Worm (Caenorhabditis elegans): Measurements from ENCODE around the gene frpr-18.

frpr-18 gene

DNA sequence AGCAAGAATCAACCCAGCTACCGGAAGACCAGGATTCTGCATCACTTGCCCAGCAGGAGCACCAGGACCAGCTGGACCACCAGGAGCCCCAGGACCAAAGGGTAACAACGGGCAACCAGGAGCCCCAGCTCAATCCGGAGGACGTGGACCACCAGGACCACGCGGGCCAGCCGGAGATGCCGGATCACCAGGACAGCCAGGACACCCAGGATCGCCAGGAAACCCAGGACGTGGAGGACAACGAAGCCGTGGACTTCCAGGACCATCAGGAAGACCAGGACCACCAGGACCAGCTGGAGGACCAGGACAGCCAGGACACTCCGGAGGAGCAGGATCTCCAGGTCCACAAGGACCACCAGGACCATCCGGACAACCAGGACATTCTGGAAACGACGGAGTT is 38.6 kb upstream of the frpr-18 start:
- no peak for TF ChIP-seq ceh-36 (tag; optimal IDR thresholded peaks at IDR 0.05)
- 0 out of 2 replicates have a peak, but pooled peaks have one; percentile 7 for TF ChIP-seq sea-1 (GFP tag; conservative IDR thresholded peaks at IDR 0.05)

DNA sequence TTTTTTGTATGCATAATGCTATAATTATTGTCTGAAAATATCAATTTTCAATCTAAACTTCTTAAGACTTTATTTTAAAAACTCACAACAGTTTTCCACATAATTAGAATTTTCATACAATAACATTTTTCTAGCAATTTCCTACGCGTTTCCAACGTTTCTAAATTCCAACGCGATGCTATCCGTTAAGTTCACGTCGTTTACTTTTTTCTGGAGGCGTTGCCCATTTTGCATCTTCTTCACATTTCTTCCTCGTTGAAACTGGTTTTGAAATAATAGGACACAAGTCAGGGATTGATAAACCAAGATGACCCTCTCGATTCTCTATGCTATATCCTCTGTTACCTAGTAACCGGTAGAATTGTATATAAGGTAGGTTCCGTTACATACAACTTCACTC is 34.9 kb upstream of the frpr-18 start, which contains the start of the genes T15B7.14 and col-143:
T15B7.14 (minus strand) TSS at position 101 of the 400 bp plus-strand sequence.
col-143 (plus strand) TSS at position 394 of the 400 bp plus-strand sequence.
- no peak for TF ChIP-seq sea-1 (GFP tag; conservative IDR thresholded peaks at IDR 0.05)
- no peak for TF ChIP-seq tbx-11 (GFP tag; IDR thresholded peaks at IDR 0.05)
- no peak for TF ChIP-seq aly-1 (tag; optimal IDR thresholded peaks at IDR 0.05)
- no peak for TF ChIP-seq pes-1 (GFP tag; IDR thresholded peaks at IDR 0.05)
- no peak for TF ChIP-seq ets-7 (tag; optimal IDR thresholded peaks at IDR 0.05)
- no peak for TF ChIP-seq scrt-1 (GFP tag; IDR thresholded peaks at IDR 0.05)
- no peak for TF ChIP-seq hnd-1 (tag; optimal IDR thresholded peaks at IDR 0.05)
- TF ChIP-seq hmg-4 (GFP tag; optimal IDR thresholded peaks at IDR 0.05), result no peak
- TF ChIP-seq ceh-13 (GFP tag; optimal IDR thresholded peaks at IDR 0.05), result no peak
- no peak for TF ChIP-seq ceh-36 (tag; optimal IDR thresholded peaks at IDR 0.05)
- TF ChIP-seq B0310.2 (tag; optimal IDR thresholded peaks at IDR 0.05), result no peak
- no peak for TF ChIP-seq tbx-37 (GFP tag; conservative IDR thresholded peaks at IDR 0.05)
- TF ChIP-seq tra-4 (tag; optimal IDR thresholded peaks at IDR 0.05), result no peak
- no peak for TF ChIP-seq flt-1 (GFP tag; IDR thresholded peaks at IDR 0.05)
- no peak for TF ChIP-seq hmbx-1 (tag; optimal IDR thresholded peaks at IDR 0.05)
- TF ChIP-seq ama-1 (optimal IDR thresholded peaks at IDR 0.05), result no peak
- TF ChIP-seq F13C5.2 (tag; optimal IDR thresholded peaks at IDR 0.05), result no peak

DNA sequence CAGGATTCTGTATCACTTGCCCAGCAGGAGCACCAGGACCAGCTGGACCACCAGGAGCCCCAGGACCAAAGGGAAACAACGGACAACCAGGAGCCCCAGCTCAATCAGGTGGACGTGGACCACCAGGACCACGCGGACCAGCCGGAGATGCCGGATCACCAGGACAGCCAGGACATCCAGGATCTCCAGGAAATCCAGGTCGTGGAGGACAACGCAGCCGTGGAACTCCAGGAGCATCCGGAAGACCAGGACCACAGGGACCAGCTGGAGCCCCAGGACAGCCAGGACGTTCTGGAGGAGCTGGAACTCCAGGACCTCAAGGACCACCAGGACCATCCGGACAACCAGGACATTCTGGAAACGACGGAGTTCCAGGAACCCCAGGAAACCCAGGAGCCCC is 34.1 kb upstream of the frpr-18 start:
- TF ChIP-seq hnd-1 (tag; optimal IDR thresholded peaks at IDR 0.05) (no peak), sea-1 (GFP tag; conservative IDR thresholded peaks at IDR 0.05) (no peak), aly-1 (tag; optimal IDR thresholded peaks at IDR 0.05) (no peak), scrt-1 (GFP tag; IDR thresholded peaks at IDR 0.05) (no peak), ama-1 (optimal IDR thresholded peaks at IDR 0.05) (no peak), F13C5.2 (tag; optimal IDR thresholded peaks at IDR 0.05) (no peak), flt-1 (GFP tag; IDR thresholded peaks at IDR 0.05) (no peak)

- TF ChIP-seq hmbx-1 (tag; optimal IDR thresholded peaks at IDR 0.05) (no peak), hmg-4 (GFP tag; optimal IDR thresholded peaks at IDR 0.05) (no peak), ets-7 (tag; optimal IDR thresholded peaks at IDR 0.05) (no peak), F13C5.2 (tag; optimal IDR thresholded peaks at IDR 0.05) (no peak), aly-1 (tag; optimal IDR thresholded peaks at IDR 0.05) (no peak), pes-1 (GFP tag; IDR thresholded peaks at IDR 0.05) (no peak), tra-4 (tag; optimal IDR thresholded peaks at IDR 0.05) (no peak), sea-1 (GFP tag; conservative IDR thresholded peaks at IDR 0.05) (no peak), flt-1 (GFP tag; IDR thresholded peaks at IDR 0.05) (no peak), ama-1 (optimal IDR thresholded peaks at IDR 0.05) (no peak), B0310.2 (tag; optimal IDR thresholded peaks at IDR 0.05) (no peak), ceh-13 (GFP tag; optimal IDR thresholded peaks at IDR 0.05) (no peak), hnd-1 (tag; optimal IDR thresholded peaks at IDR 0.05) (no peak), tbx-37 (GFP tag; conservative IDR thresholded peaks at IDR 0.05) (no peak)
These were observed 31.5 kb upstream of the frpr-18 start, which contains the start of gene T15B7.15 for ce11 chrV:6838599-6838998. T15B7.15 (minus strand) TSS chrV:6838665.

DNA sequence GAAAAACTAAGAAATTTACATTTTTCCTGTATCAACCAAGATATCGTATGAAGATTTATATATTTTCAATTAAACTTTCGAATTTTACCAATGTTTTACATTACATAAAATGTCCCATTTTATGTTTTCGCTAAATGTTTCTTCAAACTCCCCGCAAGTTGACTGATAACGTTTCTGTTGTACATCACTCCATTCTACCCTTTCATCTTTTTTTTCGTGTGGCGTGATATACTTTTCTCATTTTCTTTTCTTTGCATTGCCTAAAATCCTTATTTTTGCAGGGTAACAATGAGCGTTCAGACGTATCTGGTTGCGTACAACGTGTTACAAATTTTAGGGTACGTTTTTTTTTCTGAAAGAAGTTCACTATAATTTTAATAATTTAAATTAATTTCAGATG is 31.1 kb upstream of the frpr-18 start, which contains the start of gene hpo-8:
hpo-8 (plus strand) TSS at position 282 of the 400 bp plus-strand sequence.
- TF ChIP-seq tbx-37 (GFP tag; conservative IDR thresholded peaks at IDR 0.05), result no peak
- no peak for TF ChIP-seq hnd-1 (tag; optimal IDR thresholded peaks at IDR 0.05)
- no peak for TF ChIP-seq sea-1 (GFP tag; conservative IDR thresholded peaks at IDR 0.05)
- TF ChIP-seq ceh-13 (GFP tag; optimal IDR thresholded peaks at IDR 0.05), result no peak
- no peak for TF ChIP-seq ceh-36 (tag; optimal IDR thresholded peaks at IDR 0.05)
- no peak for TF ChIP-seq tbx-11 (GFP tag; IDR thresholded peaks at IDR 0.05)
- no peak for TF ChIP-seq scrt-1 (GFP tag; IDR thresholded peaks at IDR 0.05)
- no peak for TF ChIP-seq aly-1 (tag; optimal IDR thresholded peaks at IDR 0.05)
- no peak for TF ChIP-seq hmbx-1 (tag; optimal IDR thresholded peaks at IDR 0.05)
- no peak for TF ChIP-seq tra-4 (tag; optimal IDR thresholded peaks at IDR 0.05)
- TF ChIP-seq ets-7 (tag; optimal IDR thresholded peaks at IDR 0.05), result no peak
- TF ChIP-seq hmg-4 (GFP tag; optimal IDR thresholded peaks at IDR 0.05), result no peak
- no peak for TF ChIP-seq flt-1 (GFP tag; IDR thresholded peaks at IDR 0.05)
- no peak for TF ChIP-seq B0310.2 (tag; optimal IDR thresholded peaks at IDR 0.05)
- TF ChIP-seq pes-1 (GFP tag; IDR thresholded peaks at IDR 0.05), result no peak

- no peak for TF ChIP-seq ets-7 (tag; optimal IDR thresholded peaks at IDR 0.05)
These were observed 27.7 kb upstream of the frpr-18 start, which contains the start of gene T15B7.1 for ce11 chrV:6842437-6842836. T15B7.1 (plus strand) TSS chrV:6842737.

ce11 chrV:6846507-6846906 is 23.6 kb upstream of the frpr-18 start, which contains the start of gene lgc-54:
lgc-54 (minus strand) TSS chrV:6846607.
- TF ChIP-seq hmbx-1 (tag; optimal IDR thresholded peaks at IDR 0.05), result no peak

- TF ChIP-seq ets-7 (tag; optimal IDR thresholded peaks at IDR 0.05) (no peak), scrt-1 (GFP tag; IDR thresholded peaks at IDR 0.05) (no peak), ama-1 (optimal IDR thresholded peaks at IDR 0.05) (no peak), ceh-13 (GFP tag; optimal IDR thresholded peaks at IDR 0.05) (no peak), pes-1 (GFP tag; IDR thresholded peaks at IDR 0.05) (no peak), flt-1 (GFP tag; IDR thresholded peaks at IDR 0.05) (no peak), F13C5.2 (tag; optimal IDR thresholded peaks at IDR 0.05) (no peak), tbx-11 (GFP tag; IDR thresholded peaks at IDR 0.05) (no peak), tbx-37 (GFP tag; conservative IDR thresholded peaks at IDR 0.05) (no peak), aly-1 (tag; optimal IDR thresholded peaks at IDR 0.05) (no peak), hmbx-1 (tag; optimal IDR thresholded peaks at IDR 0.05) (no peak)
These were observed 15.4 kb upstream of the frpr-18 start, which contains the start of gene gpa-10 for ce11 chrV:6854711-6855110. gpa-10 (minus strand) TSS chrV:6854811.
